Fruit fly (Drosophila melanogaster): Measurements from ENCODE around the gene PIG-B.

dm6 chr3L:3767825-3768224 is 43.2 kb upstream of the PIG-B start:
- no peak for TF ChIP-seq CG8478 (optimal IDR thresholded peaks at IDR 0.05)
- TF ChIP-seq CTCF (optimal IDR thresholded peaks at IDR 0.05) = peak; percentile 93 to 95
